Worm (Caenorhabditis elegans) whole organism, late embryonic: ENCODE measurements around the gene F21D5.4.

Source experiments
- F13H6.1 ChIP-seq: sonication (generic microtip); optimal IDR thresholded peaks from 2 replicates; lab custom pipeline; 2016; ENCODE audit warnings: missing genetic modification characterization, missing compliant biosample characterization
- ceh-2 ChIP-seq: sonication (generic microtip); optimal IDR thresholded peaks from 2 replicates; lab custom pipeline; 2016; ENCODE audit warnings: missing genotype, missing genetic modification characterization, missing compliant biosample characterization
- che-1 ChIP-seq: sonication (generic microtip); optimal IDR thresholded peaks from 2 replicates; lab custom pipeline; 2016; ENCODE audit warnings: mild to moderate bottlenecking, missing genetic modification characterization, missing compliant biosample characterization
- pqm-1 ChIP-seq: sonication (generic microtip); optimal IDR thresholded peaks from 2 replicates; lab custom pipeline; 2016; ENCODE audit warnings: missing genetic modification characterization, missing compliant biosample characterization

- no peak for TF ChIP-seq F13H6.1 (tag; lab: Kevin White, UChicago)
- TF ChIP-seq che-1: no peak
- TF ChIP-seq ceh-2: no peak
- TF ChIP-seq pqm-1: no peak
These were observed 12.5 kb upstream of the F21D5.4 start, which contains the start of gene pgm-3 for ce11 chrIV:8725345-8725744.
